Fruit fly (Drosophila melanogaster) whole organism, embryonic: Measurements from ENCODE around the gene Plc21C.

Experiments used
- CG2116 ChIP-seq: fragments of 200-800 bp; sonication (Bioruptor generic); optimal IDR thresholded peaks from 3 replicates; lab custom pipeline; 2018; ENCODE audit warnings: missing biosample characterization, mild to moderate bottlenecking, missing genetic modification characterization
- CG3407 ChIP-seq: fragments of 200-800 bp; sonication (Bioruptor generic); optimal IDR thresholded peaks from 2 replicates; lab custom pipeline; 2018; ENCODE audit warnings: missing biosample characterization, mild to moderate bottlenecking, missing genetic modification characterization
- Ets97D ChIP-seq: fragments of 200-800 bp; sonication (Bioruptor generic); optimal IDR thresholded peaks from 3 replicates; lab custom pipeline; 2016; ENCODE audit warnings: missing biosample characterization, missing genetic modification characterization
- NC2α ChIP-seq: fragments of 200-800 bp; sonication (Bioruptor generic); optimal IDR thresholded peaks from 2 replicates; lab custom pipeline; 2016; ENCODE audit warnings: missing biosample characterization, missing genetic modification characterization
- cato ChIP-seq: fragments of 200-800 bp; sonication (Bioruptor generic); optimal IDR thresholded peaks from 2 replicates; lab custom pipeline; 2016; ENCODE audit warnings: missing biosample characterization, missing genetic modification characterization, borderline replicate concordance
- ftz-f1 ChIP-seq: fragments of 200-800 bp; sonication (Bioruptor generic); optimal IDR thresholded peaks from 2 replicates; lab custom pipeline; 2016; ENCODE audit warnings: missing biosample characterization, missing genetic modification characterization
- ken ChIP-seq: fragments of 200-800 bp; sonication (Bioruptor generic); IDR thresholded peaks from 3 replicates; pipeline ENCODE4 v1.3.6; 2022; ENCODE audit warnings: missing biosample characterization, missing genetic modification characterization
- luna ChIP-seq: fragments of 200-800 bp; sonication (Bioruptor generic); optimal IDR thresholded peaks from 2 replicates; lab custom pipeline; 2016; ENCODE audit warnings: missing biosample characterization, missing genetic modification characterization
- peb ChIP-seq: fragments of 200-800 bp; sonication (Bioruptor generic); IDR thresholded peaks from 2 replicates; pipeline ENCODE4 v1.3.6; 2022; ENCODE audit warnings: missing biosample characterization, missing genetic modification characterization
- pum ChIP-seq: fragments of 200-800 bp; sonication (Bioruptor generic); optimal IDR thresholded peaks from 2 replicates; lab custom pipeline; 2016; ENCODE audit warnings: missing biosample characterization, missing genetic modification characterization

DNA sequence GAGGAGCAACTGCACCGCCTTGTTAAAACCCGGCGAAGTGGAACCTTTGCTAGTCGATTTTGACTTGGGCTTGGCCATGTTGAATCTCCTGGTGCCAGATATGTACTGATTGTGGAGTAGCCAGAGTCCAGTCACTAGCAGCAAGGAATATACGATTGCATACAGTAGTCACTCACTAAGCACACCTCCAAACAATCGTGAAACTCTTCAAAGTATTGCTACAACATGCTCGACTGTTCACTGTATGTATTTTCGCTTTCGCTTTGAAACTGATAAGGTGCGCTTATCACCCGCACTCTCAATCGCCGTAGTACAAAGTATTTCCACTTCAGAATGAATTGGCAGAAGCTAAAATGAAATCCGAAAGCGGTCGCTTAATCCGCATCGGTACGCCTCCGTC, 19.3 kb upstream of the Plc21C start:
- TF ChIP-seq Ets97D (peak; percentile 20), ftz-f1 (GFP tag; lab: Kevin White, UChicago) (no peak), cato (GFP tag; lab: Kevin White, UChicago) (no peak), CG2116 (no peak), NC2α (GFP tag; lab: Kevin White, UChicago) (peak; percentile 26), ken (GFP tag; lab: Robert Waterston, UW) (peak; percentile 77; the same call in 2 of the 3 replicates), CG3407 (GFP tag; lab: Kevin White, UChicago) (no peak), peb (GFP tag; lab: Robert Waterston, UW) (no peak), pum (peak; percentile 51), luna (GFP tag; lab: Kevin White, UChicago) (no peak)
